Worm (Caenorhabditis elegans): ENCODE measurements around the gene C07G2.5.

DNA sequence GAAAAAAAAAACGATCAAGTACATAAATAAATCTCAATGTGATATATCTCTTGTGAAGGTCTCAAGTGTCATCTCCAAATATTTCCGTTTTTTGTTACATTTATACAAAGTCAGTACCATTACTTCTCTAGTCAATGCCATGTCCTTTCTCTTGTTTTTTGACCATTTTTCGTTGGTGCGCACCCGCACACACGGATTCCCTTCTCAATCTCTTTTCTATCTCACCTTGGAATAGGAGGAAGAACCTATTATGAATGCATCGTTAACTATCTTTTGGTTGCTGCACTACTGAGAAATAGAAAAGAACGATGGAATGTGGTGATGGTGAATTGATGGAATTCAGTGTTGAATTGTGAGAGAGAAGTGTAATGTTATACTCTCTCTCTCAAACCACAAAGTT lies 18.9 kb upstream of the C07G2.5 start:
- TF ChIP-seq ztf-11 (tag; optimal IDR thresholded peaks at IDR 0.05) (no peak), fos-1 (tag; optimal IDR thresholded peaks at IDR 0.05) (no peak)

All from whole organism, L4 larva.